Worm (Caenorhabditis elegans) whole organism, L4 larva: Measurements from ENCODE around the gene gpx-6.

ENCODE experiments used
- aha-1 ChIP-seq: fragments of 150-350 bp; peaks from one replicate; lab custom pipeline; 2014; ENCODE audit warnings: missing biosample characterization, missing genetic modification characterization
- ceh-44 ChIP-seq: fragments of 200-800 bp; sonication (Bioruptor generic); IDR thresholded peaks from 2 replicates; pipeline ENCODE4 v1.3.6; 2022; ENCODE audit warnings: missing genetic modification reagents, missing genetic modification characterization, missing compliant biosample characterization
- cey-2 ChIP-seq: sonication (generic microtip); optimal IDR thresholded peaks from 3 replicates; lab custom pipeline; 2017; ENCODE audit warnings: missing genetic modification characterization, mild to moderate bottlenecking, missing compliant biosample characterization, antibody characterized with exemption, borderline replicate concordance; ENCODE audit not compliant: insufficient read depth
- dmd-6 ChIP-seq: fragments of 200-800 bp; sonication (Bioruptor generic); IDR thresholded peaks from 2 replicates; pipeline ENCODE4 v1.3.6; 2022; ENCODE audit warnings: missing genetic modification reagents, missing genetic modification characterization, missing compliant biosample characterization
- lin-15B ChIP-seq: fragments of 150-350 bp; sonication (generic microtip); optimal IDR thresholded peaks from 3 replicates; lab custom pipeline; 2014; ENCODE audit warnings: missing biosample characterization, missing genetic modification characterization
- lin-39 ChIP-seq: fragments of 150-350 bp; optimal IDR thresholded peaks from 2 replicates; lab custom pipeline; 2014; ENCODE audit warnings: missing biosample characterization, missing genetic modification reagents, missing genetic modification characterization
- lsy-2 ChIP-seq, 2 experiments: fragments of 150-350 bp in 1 of 2; sonication (generic microtip) in 1 of 2; optimal IDR thresholded peaks; 2 replicates each; lab custom pipeline; 2014 to 2017; ENCODE audit warnings: missing biosample characterization in 2 of 2, missing genetic modification characterization in 2 of 2
- nhr-111 ChIP-seq: fragments of 200-800 bp; sonication (Bioruptor generic); optimal IDR thresholded peaks from 2 replicates; lab custom pipeline; 2018; ENCODE audit warnings: mild to moderate bottlenecking, missing genetic modification characterization, missing compliant biosample characterization
- nhr-237 ChIP-seq: sonication (generic microtip); optimal IDR thresholded peaks from 2 replicates; lab custom pipeline; 2017; ENCODE audit warnings: missing biosample characterization, missing genetic modification characterization
- nhr-77 ChIP-seq: fragments of 150-350 bp; optimal IDR thresholded peaks from 2 replicates; lab custom pipeline; 2014; ENCODE audit warnings: missing biosample characterization, missing genetic modification characterization
- pha-4 ChIP-seq, 2 experiments: fragments of 150-350 bp in 1 of 2; fragments of 200-800 bp in 1 of 2; sonication (Bioruptor generic) in 1 of 2; IDR thresholded peaks in 1 of 2; optimal IDR thresholded peaks in 1 of 2; 2 replicates each; pipeline versions ENCODE4 v1.3.6 to Lab custom; 2014 to 2022; ENCODE audit warnings: missing genetic modification characterization in 2 of 2, missing genetic modification reagents in 2 of 2, missing biosample characterization in 1 of 2, missing compliant biosample characterization in 1 of 2
- rbr-2 ChIP-seq: sonication (generic microtip); optimal IDR thresholded peaks from 2 replicates; lab custom pipeline; 2016; ENCODE audit warnings: missing genotype, missing genetic modification characterization, missing compliant biosample characterization

DNA sequence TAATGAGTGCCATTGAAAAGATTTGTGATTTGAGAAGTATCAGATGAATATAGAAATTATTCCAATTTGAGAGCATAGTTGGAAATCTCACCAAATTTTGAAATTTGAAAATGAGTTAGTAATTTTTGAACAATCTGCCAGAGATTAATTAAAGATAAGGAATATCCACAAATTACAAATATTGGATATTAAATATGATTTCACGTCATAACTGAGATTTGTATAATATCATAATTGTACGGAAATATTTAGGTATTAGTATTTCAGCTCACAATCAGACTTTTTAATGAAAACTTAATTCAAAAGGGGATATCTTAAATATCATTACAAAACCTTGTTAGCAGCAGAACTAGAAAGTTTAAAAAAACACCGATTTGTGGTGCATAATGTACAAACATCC lies 37.9 kb downstream of the gpx-6 start, which contains the start of gene K07H8.7:
- TF ChIP-seq lin-15B (tag; lab: Kevin White, UChicago), result no peak
- no peak for TF ChIP-seq rbr-2 (tag; lab: Kevin White, UChicago)
- no peak for TF ChIP-seq nhr-237
- TF ChIP-seq nhr-77, result no peak
- TF ChIP-seq nhr-111, result no peak
- TF ChIP-seq lsy-2 (tag; optimal IDR thresholded peaks at IDR 0.05; lab: Kevin White, UChicago), result no peak
- TF ChIP-seq lin-39 (tag; lab: Kevin White, UChicago), result no peak
- no peak for TF ChIP-seq dmd-6 (GFP tag; lab: Robert Waterston, UW)
- TF ChIP-seq aha-1 (tag; lab: Kevin White, UChicago), result no peak
- TF ChIP-seq ceh-44, result no peak
- no peak for TF ChIP-seq cey-2 (tag; lab: Kevin White, UChicago)
- no peak for TF ChIP-seq pha-4 (GFP tag; IDR thresholded peaks at IDR 0.05; lab: Robert Waterston, UW)
- no peak for TF ChIP-seq pha-4 (tag; optimal IDR thresholded peaks at IDR 0.05; lab: Kevin White, UChicago)
